Worm (Caenorhabditis elegans) whole organism, L3 larva: Measurements from ENCODE around the gene grk-1.

Source experiments
- ceh-28 ChIP-seq: fragments of 150-350 bp; optimal IDR thresholded peaks from 2 replicates; lab custom pipeline; 2014; ENCODE audit warnings: missing biosample characterization, missing genetic modification reagents, missing genetic modification characterization
- pqm-1 ChIP-seq: fragments of 150-350 bp; optimal IDR thresholded peaks from 2 replicates; lab custom pipeline; 2017; ENCODE audit warnings: missing biosample characterization, missing genetic modification characterization, inconsistent platforms
- ztf-11 ChIP-seq: fragments of 150-350 bp; optimal IDR thresholded peaks from 2 replicates; lab custom pipeline; 2014; ENCODE audit warnings: missing biosample characterization, missing genetic modification characterization

ce11 chrX:9957449-9957848 is 41.6 kb downstream of the grk-1 start:
- TF ChIP-seq ceh-28 (tag; lab: Kevin White, UChicago) (no peak), ztf-11 (tag; lab: Kevin White, UChicago) (no peak), pqm-1 (tag; lab: Kevin White, UChicago) (no peak)
